Fruit fly (Drosophila melanogaster): Measurements from ENCODE around the gene CG8132.
A peak's percentile ranks its signal among the peaks of the same experiment; 100 is the strongest.

dm6 chr3R:9352595-9353275, 48.6 kb upstream of the CG8132 start:
- no peak for TF ChIP-seq crc (GFP tag; optimal IDR thresholded peaks at IDR 0.05)
- no peak for TF ChIP-seq psq (GFP tag; optimal IDR thresholded peaks at IDR 0.05)
- TF ChIP-seq Rx (GFP tag; IDR thresholded peaks at IDR 0.05): no peak
- TF ChIP-seq mirr (GFP tag; optimal IDR thresholded peaks at IDR 0.05): peak; percentile 86
- no peak for TF ChIP-seq CG14710 (tag; optimal IDR thresholded peaks at IDR 0.05)
- no peak for TF ChIP-seq Dip3 (GFP tag; optimal IDR thresholded peaks at IDR 0.05)
